Fruit fly (Drosophila melanogaster): ENCODE data around the gene CG14073.

The CG14073 gene

dm6 chr3L:18870027-18870426, 49.6 kb upstream of the CG14073 start, which contains the start of gene Blos3 (continued):
- TF ChIP-seq nerfin-2 (GFP tag; IDR thresholded peaks at IDR 0.05; ENCODE audit: partially characterized antibody): no peak
- TF ChIP-seq Oli (tag; optimal IDR thresholded peaks at IDR 0.05): peak; percentile 15
- TF ChIP-seq sd (tag; optimal IDR thresholded peaks at IDR 0.05): no peak
- TF ChIP-seq vfl (GFP tag; optimal IDR thresholded peaks at IDR 0.05): peak; percentile 10
- TF ChIP-seq D19A (tag; optimal IDR thresholded peaks at IDR 0.05): no peak
- TF ChIP-seq CG17359 (tag; optimal IDR thresholded peaks at IDR 0.05): peak; percentile 58
- TF ChIP-seq Hr78 (GFP tag; optimal IDR thresholded peaks at IDR 0.05): no peak
- no peak for TF ChIP-seq CG2199 (GFP tag; IDR thresholded peaks at IDR 0.05)
- TF ChIP-seq oc (tag; optimal IDR thresholded peaks at IDR 0.05): no peak
- TF ChIP-seq sc (optimal IDR thresholded peaks at IDR 0.05): no peak
- TF ChIP-seq sc (GFP tag; optimal IDR thresholded peaks at IDR 0.05): no peak
- no peak for TF ChIP-seq CG4360 (GFP tag; IDR thresholded peaks at IDR 0.05)
- peak; percentile 37 for TF ChIP-seq CG18262 (tag; optimal IDR thresholded peaks at IDR 0.05)
- TF ChIP-seq CG11695 (GFP tag; IDR thresholded peaks at IDR 0.05): peak; percentile 22; the same call in 1 of the 3 replicates
- TF ChIP-seq CG15073 (GFP tag; optimal IDR thresholded peaks at IDR 0.05): no peak
- no peak for TF ChIP-seq CG8359 (GFP tag; optimal IDR thresholded peaks at IDR 0.05; ENCODE audit: borderline replicate concordance)
- TF ChIP-seq Sin3A (optimal IDR thresholded peaks at IDR 0.05): no peak
- no peak for TF ChIP-seq Ravus (GFP tag; IDR thresholded peaks at IDR 0.05)
- TF ChIP-seq wek (GFP tag; optimal IDR thresholded peaks at IDR 0.05): peak; percentile 73
- no peak for TF ChIP-seq CG4730 (GFP tag; IDR thresholded peaks at IDR 0.05)
- TF ChIP-seq HLH3B (GFP tag; IDR thresholded peaks at IDR 0.05): peak; percentile 35
- TF ChIP-seq CG32767 (GFP tag; IDR thresholded peaks at IDR 0.05): no peak
- peak; percentile 22 for TF ChIP-seq CG12942 (GFP tag; optimal IDR thresholded peaks at IDR 0.05)
- no peak for TF ChIP-seq sr (GFP tag; IDR thresholded peaks at IDR 0.05)
- peak; percentile 25; the same call in 1 of the 3 replicates for TF ChIP-seq CG34422 (GFP tag; IDR thresholded peaks at IDR 0.05)
- TF ChIP-seq CG3065 (GFP tag; optimal IDR thresholded peaks at IDR 0.05): peak; percentile 2
- TF ChIP-seq CG11723 (GFP tag; optimal IDR thresholded peaks at IDR 0.05): peak; percentile 20
- TF ChIP-seq CG11093 (GFP tag; IDR thresholded peaks at IDR 0.05): no peak
- TF ChIP-seq pzg (GFP tag; optimal IDR thresholded peaks at IDR 0.05): peak; percentile 22
- no peak for TF ChIP-seq CG2116 (GFP tag; optimal IDR thresholded peaks at IDR 0.05)
- peak; percentile 71 for TF ChIP-seq CG2120 (GFP tag; optimal IDR thresholded peaks at IDR 0.05)
- peak; percentile 19 for TF ChIP-seq tio (GFP tag; optimal IDR thresholded peaks at IDR 0.05)
- TF ChIP-seq phol (tag; optimal IDR thresholded peaks at IDR 0.05): peak; percentile 53
- no peak for TF ChIP-seq Dip2 (GFP tag; IDR thresholded peaks at IDR 0.05)
- peak; percentile 7 to 13 for TF ChIP-seq chif (GFP tag; optimal IDR thresholded peaks at IDR 0.05)
- no peak for TF ChIP-seq luna (GFP tag; optimal IDR thresholded peaks at IDR 0.05)
- TF ChIP-seq salm (tag; optimal IDR thresholded peaks at IDR 0.05): peak; percentile 6
- TF ChIP-seq CG12391 (tag; optimal IDR thresholded peaks at IDR 0.05): peak; percentile 56
- TF ChIP-seq CG3281 (GFP tag; optimal IDR thresholded peaks at IDR 0.05): peak; percentile 52
- no peak for TF ChIP-seq CG5245 (GFP tag; optimal IDR thresholded peaks at IDR 0.05)
- TF ChIP-seq CG13123 (GFP tag; optimal IDR thresholded peaks at IDR 0.05): no peak
- no peak for TF ChIP-seq CG6254 (GFP tag; optimal IDR thresholded peaks at IDR 0.05)
- TF ChIP-seq Sox100B (GFP tag; optimal IDR thresholded peaks at IDR 0.05): no peak
- peak; percentile 54 for TF ChIP-seq CoRest (tag; optimal IDR thresholded peaks at IDR 0.05)
- TF ChIP-seq bsh (GFP tag; optimal IDR thresholded peaks at IDR 0.05): peak in 1 of 2 experiments; percentile 40
- TF ChIP-seq pum (GFP tag; optimal IDR thresholded peaks at IDR 0.05): peak; percentile 60
- TF ChIP-seq bigmax (GFP tag; optimal IDR thresholded peaks at IDR 0.05): no peak
- TF ChIP-seq corto (GFP tag; optimal IDR thresholded peaks at IDR 0.05): no peak
- TF ChIP-seq CG31224 (GFP tag; IDR thresholded peaks at IDR 0.05): no peak
- TF ChIP-seq CG4328 (GFP tag; optimal IDR thresholded peaks at IDR 0.05): peak; percentile 17
- no peak for TF ChIP-seq jing (GFP tag; optimal IDR thresholded peaks at IDR 0.05)

Measured in whole organism, embryonic.